Worm (Caenorhabditis elegans): ENCODE results near the gene F54C9.9.
A peak's percentile ranks its signal among the peaks of the same experiment; 100 is the strongest.

The F54C9.9 gene

DNA sequence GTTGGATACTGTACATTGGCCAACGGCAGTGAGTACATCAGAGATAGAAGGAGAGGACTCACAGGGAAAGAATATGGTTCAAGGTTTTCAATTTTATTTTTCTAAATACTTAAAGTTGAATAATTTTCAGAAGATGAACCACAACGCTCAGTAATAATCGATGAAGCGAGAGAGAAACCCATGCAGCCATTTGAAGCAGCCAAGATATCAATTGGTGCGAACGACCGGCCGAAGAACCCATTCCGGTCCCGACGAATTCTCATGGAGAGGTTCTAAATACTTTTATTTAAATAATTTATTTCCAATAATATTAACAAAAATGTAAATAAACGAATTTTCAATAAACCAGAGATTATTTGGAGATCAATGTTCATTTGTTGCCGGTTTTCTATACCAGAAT lies 22.3 kb downstream of the F54C9.9 start, which contains the start of gene pigg-1:
TSS of gene pigg-1 (minus strand) at position 101 of the 400 bp plus-strand sequence.
- TF ChIP-seq K09A11.1 (tag; optimal IDR thresholded peaks at IDR 0.05; ENCODE audit: insufficient read depth) (no peak), ztf-16 (tag; optimal IDR thresholded peaks at IDR 0.05) (no peak), pha-4 (tag; optimal IDR thresholded peaks at IDR 0.05) (no peak)

DNA sequence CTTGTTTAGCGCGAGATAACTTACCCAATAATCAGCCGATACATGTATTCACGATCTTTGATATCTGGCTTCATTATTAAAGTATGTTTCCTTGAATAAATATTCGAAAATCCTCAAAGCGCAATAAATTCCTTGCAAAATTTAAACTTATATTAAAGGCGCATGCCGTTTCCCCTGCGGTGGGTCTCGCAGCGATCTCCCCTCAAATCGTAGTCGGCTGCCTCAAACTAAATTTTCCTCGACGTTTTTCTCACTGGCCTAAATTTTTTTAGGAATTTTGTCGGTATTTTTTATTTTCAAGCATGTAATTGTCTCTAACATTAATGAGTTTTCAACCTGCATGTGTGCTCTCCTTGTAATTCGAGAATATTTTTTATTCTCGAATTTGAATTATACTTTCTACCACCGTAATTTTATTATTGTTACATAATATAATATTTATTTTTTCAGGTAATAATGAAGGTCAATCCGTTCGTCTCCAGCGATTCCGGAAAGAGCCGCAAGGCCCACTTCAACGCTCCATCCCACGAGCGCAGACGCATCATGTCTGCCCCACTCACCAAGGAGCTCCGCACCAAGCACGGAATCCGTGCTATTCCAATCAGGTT lies 24.6 kb downstream of the F54C9.9 start, which contains the start of the genes cpf-1 and rpl-26:
TSS of gene cpf-1 (minus strand) at position 104 of the 608 bp plus-strand sequence.
TSS of gene rpl-26 (plus strand) at position 449 of the 608 bp plus-strand sequence.
- TF ChIP-seq madf-2 (tag; optimal IDR thresholded peaks at IDR 0.05): no peak
- TF ChIP-seq unc-42 (tag; optimal IDR thresholded peaks at IDR 0.05): peak; percentile 40
- TF ChIP-seq sox-4 (tag; optimal IDR thresholded peaks at IDR 0.05): no peak
- TF ChIP-seq ceh-2 (tag; optimal IDR thresholded peaks at IDR 0.05): no peak
- no peak for TF ChIP-seq T23F11.4 (GFP tag; optimal IDR thresholded peaks at IDR 0.05)
- no peak for TF ChIP-seq ceh-14 (tag; optimal IDR thresholded peaks at IDR 0.05)
- no peak for TF ChIP-seq ttx-3 (tag; optimal IDR thresholded peaks at IDR 0.05)
- TF ChIP-seq ceh-45 (GFP tag; IDR thresholded peaks at IDR 0.05): no peak
- no peak for TF ChIP-seq sox-2 (GFP tag; IDR thresholded peaks at IDR 0.05)
- TF ChIP-seq fkh-10 (GFP tag; optimal IDR thresholded peaks at IDR 0.05): no peak
- TF ChIP-seq unc-86 (tag; optimal IDR thresholded peaks at IDR 0.05): no peak
- peak; percentile 9 for TF ChIP-seq ceh-31 (tag; optimal IDR thresholded peaks at IDR 0.05)
- TF ChIP-seq mec-3 (tag; optimal IDR thresholded peaks at IDR 0.05; ENCODE audit: borderline replicate concordance): no peak
- TF ChIP-seq pha-4 (tag; optimal IDR thresholded peaks at IDR 0.05): no peak
- no peak for TF ChIP-seq elt-2 (tag; optimal IDR thresholded peaks at IDR 0.05)
- TF ChIP-seq ceh-6 (GFP tag; optimal IDR thresholded peaks at IDR 0.05): no peak
- no peak for TF ChIP-seq odd-2 (tag; optimal IDR thresholded peaks at IDR 0.05)
- TF ChIP-seq ztf-16 (tag; optimal IDR thresholded peaks at IDR 0.05): no peak
- no peak for TF ChIP-seq Y22D7AL.16 (tag; optimal IDR thresholded peaks at IDR 0.05)
- peak; percentile 36 for TF ChIP-seq nfya-1 (tag; optimal IDR thresholded peaks at IDR 0.05)
- TF ChIP-seq unc-55 (GFP tag; optimal IDR thresholded peaks at IDR 0.05): no peak
- TF ChIP-seq syd-9 (tag; optimal IDR thresholded peaks at IDR 0.05): no peak

DNA sequence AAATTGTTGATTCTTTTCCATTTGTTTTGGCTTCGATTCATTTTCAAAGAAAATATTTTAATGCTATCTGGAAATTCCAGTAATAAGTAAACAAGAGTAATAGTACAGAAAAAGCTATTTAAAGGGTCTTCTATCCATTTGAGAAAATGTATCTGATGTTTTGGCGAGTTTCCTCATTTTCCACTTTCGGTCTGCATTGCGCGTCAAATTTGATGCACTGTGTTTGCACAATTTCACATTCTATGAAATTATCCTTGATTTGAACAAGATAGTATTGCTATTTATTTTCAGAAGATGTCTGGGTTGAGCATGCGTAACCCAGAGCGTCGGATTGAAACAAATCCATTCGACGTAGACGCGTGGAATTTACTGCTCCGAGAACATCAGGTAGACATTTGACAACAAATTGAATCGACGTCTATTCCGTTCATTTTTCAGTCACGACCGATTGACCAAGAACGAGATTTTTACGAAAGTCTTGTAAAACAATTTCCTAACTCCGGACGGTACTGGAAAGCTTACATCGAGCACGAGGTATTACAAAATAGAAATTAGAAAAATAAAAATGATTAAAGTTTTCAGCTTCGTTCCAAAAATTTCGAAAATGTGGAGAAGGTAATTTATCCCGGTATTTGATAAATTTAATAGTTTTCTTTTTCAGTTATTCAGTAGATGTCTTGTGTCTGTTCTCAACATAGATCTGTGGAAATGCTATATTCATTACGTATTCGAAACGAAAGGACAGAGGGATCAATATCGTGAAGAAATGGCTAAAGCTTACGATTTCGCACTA lies 25.9 kb downstream of the F54C9.9 start, which contains the start of gene suf-1:
TSS of gene suf-1 (plus strand) at position 280 of the 793 bp plus-strand sequence.
- TF ChIP-seq ceh-31 (tag; optimal IDR thresholded peaks at IDR 0.05) (no peak), ama-1 (optimal IDR thresholded peaks at IDR 0.05) (peak; percentile 65), nfya-1 (tag; optimal IDR thresholded peaks at IDR 0.05) (peak; percentile 31), unc-42 (tag; optimal IDR thresholded peaks at IDR 0.05) (peak; percentile 48), pax-1 (tag; optimal IDR thresholded peaks at IDR 0.05) (no peak)

DNA sequence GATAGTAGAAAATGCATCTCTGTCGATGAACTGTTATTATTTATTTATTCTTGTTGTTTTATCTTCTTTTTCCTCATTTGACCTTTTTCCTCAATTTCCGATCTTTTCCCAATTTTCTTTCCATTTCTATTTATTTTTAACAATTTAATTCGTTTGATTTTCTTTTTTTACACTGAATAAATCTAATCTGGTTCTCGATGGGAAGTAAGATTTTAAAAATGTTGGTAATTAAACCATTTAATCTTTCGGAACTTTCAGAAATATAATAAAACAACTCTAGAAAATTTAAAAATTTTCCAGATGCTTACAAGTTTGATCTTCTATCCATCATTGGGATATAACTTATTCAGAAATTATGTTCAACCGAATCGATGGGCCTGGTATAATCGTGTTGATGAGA lies 28.7 kb downstream of the F54C9.9 start, which contains the start of gene F28C6.8:
TSS of gene F28C6.8 (plus strand) at position 301 of the 400 bp plus-strand sequence.
- no peak for TF ChIP-seq ceh-48 (tag; optimal IDR thresholded peaks at IDR 0.05)
- TF ChIP-seq pax-1 (tag; optimal IDR thresholded peaks at IDR 0.05): no peak
- TF ChIP-seq K02D7.2 (tag; optimal IDR thresholded peaks at IDR 0.05): no peak
- TF ChIP-seq ceh-24 (tag; optimal IDR thresholded peaks at IDR 0.05): no peak
- no peak for TF ChIP-seq lim-6 (tag; optimal IDR thresholded peaks at IDR 0.05)
- no peak for TF ChIP-seq elt-4 (tag; optimal IDR thresholded peaks at IDR 0.05)
- no peak for TF ChIP-seq ahr-1 (tag; optimal IDR thresholded peaks at IDR 0.05)
- TF ChIP-seq ceh-22 (tag; optimal IDR thresholded peaks at IDR 0.05): no peak
- TF ChIP-seq fkh-6 (tag; optimal IDR thresholded peaks at IDR 0.05): no peak
- TF ChIP-seq pha-4 (tag; optimal IDR thresholded peaks at IDR 0.05): no peak
- TF ChIP-seq ceh-14 (tag; optimal IDR thresholded peaks at IDR 0.05): no peak
- TF ChIP-seq hlh-13 (GFP tag; optimal IDR thresholded peaks at IDR 0.05): no peak
- TF ChIP-seq nhr-11 (tag; optimal IDR thresholded peaks at IDR 0.05): no peak
- TF ChIP-seq ceh-2 (tag; optimal IDR thresholded peaks at IDR 0.05): no peak
- no peak for TF ChIP-seq F13H6.1 (tag; optimal IDR thresholded peaks at IDR 0.05)
- no peak for TF ChIP-seq pros-1 (tag; optimal IDR thresholded peaks at IDR 0.05)

Measured in whole organism, late embryonic.